Fruit fly (Drosophila melanogaster): ENCODE measurements around the gene CG13255.

The CG13255 gene

DNA sequence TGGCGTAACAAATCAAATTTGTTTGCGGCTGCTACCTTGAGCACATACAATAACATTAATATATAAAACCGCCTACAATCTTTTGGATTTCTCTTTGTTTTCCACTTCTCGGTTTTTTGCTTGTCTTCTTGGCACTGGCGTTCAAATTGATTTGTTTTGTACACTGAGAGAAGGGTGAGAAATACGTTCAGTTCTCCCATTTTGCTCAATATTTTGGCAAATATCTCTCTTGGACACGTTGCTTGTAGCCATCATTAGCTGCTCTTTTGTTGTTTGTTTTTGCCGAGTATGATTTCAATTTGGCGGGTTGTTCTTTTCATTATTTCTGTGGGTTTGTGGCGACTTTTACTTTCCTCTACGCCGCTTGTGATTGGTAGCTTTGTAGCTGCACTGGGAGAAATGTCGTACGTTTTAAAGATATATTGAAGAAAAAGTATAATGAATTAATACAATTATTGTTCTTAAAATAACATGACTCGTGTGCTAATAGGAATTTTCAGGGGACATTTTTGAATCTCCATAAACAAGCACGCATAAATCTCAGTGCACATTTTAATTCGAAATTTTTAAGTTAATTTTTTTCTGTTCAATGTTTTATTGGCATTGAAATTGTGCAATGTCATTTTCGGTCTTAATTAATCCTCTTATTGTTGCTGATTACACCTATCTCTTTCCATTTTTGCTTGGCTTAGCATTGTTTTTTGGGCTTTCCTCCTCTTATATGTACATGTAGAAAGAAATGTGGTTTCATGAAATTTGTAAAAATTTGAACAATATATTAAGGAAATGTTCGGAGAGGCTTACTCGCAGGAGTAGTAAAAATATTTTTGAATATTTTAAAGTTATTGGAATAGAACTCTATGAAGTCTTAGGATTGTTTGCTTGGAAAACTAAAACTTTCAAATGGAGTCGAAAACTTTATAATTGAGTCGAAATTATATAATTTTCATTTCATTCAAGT, 10.1 kb upstream of the CG13255 start (continued):
- no peak for TF ChIP-seq vfl (GFP tag; optimal IDR thresholded peaks at IDR 0.05)
- TF ChIP-seq NC2α (GFP tag; optimal IDR thresholded peaks at IDR 0.05), result no peak
- TF ChIP-seq toy (GFP tag; IDR thresholded peaks at IDR 0.05), result no peak
- no peak for TF ChIP-seq scrt (GFP tag; optimal IDR thresholded peaks at IDR 0.05)
- no peak for TF ChIP-seq HHEX (GFP tag; optimal IDR thresholded peaks at IDR 0.05)
- no peak for TF ChIP-seq tup (GFP tag; optimal IDR thresholded peaks at IDR 0.05)
- no peak for TF ChIP-seq CG4360 (GFP tag; IDR thresholded peaks at IDR 0.05)
- TF ChIP-seq bab2 (GFP tag; optimal IDR thresholded peaks at IDR 0.05), result no peak
- no peak for TF ChIP-seq stwl (tag; optimal IDR thresholded peaks at IDR 0.05)
- no peak for TF ChIP-seq Sry-β (GFP tag; optimal IDR thresholded peaks at IDR 0.05)
- no peak for TF ChIP-seq pan (optimal IDR thresholded peaks at IDR 0.05)
- TF ChIP-seq pan (GFP tag; optimal IDR thresholded peaks at IDR 0.05 in 1 of 2, IDR thresholded peaks at IDR 0.05 in 1 of 2), result peak in 1 of 2 experiments; percentile 61
- TF ChIP-seq CG9876 (GFP tag; optimal IDR thresholded peaks at IDR 0.05), result no peak
- peak; percentile 21 for TF ChIP-seq PHDP (tag; optimal IDR thresholded peaks at IDR 0.05)
- no peak for TF ChIP-seq CG17186 (GFP tag; optimal IDR thresholded peaks at IDR 0.05)
- TF ChIP-seq vnd (GFP tag; IDR thresholded peaks at IDR 0.05; ENCODE audit: partially characterized antibody), result no peak
- no peak for TF ChIP-seq MESR4 (GFP tag; optimal IDR thresholded peaks at IDR 0.05)
- no peak for TF ChIP-seq gsb (GFP tag; IDR thresholded peaks at IDR 0.05)
- no peak for TF ChIP-seq phol (tag; optimal IDR thresholded peaks at IDR 0.05)
- no peak for TF ChIP-seq h (optimal IDR thresholded peaks at IDR 0.05)
- TF ChIP-seq CG13296 (GFP tag; optimal IDR thresholded peaks at IDR 0.05), result no peak
- TF ChIP-seq Stat92E (GFP tag; optimal IDR thresholded peaks at IDR 0.05), result no peak
- TF ChIP-seq Dip3 (GFP tag; optimal IDR thresholded peaks at IDR 0.05), result no peak
- TF ChIP-seq Meics (GFP tag; optimal IDR thresholded peaks at IDR 0.05), result peak; percentile 40
- peak; percentile 46 for TF ChIP-seq CG9727 (GFP tag; optimal IDR thresholded peaks at IDR 0.05)
- no peak for TF ChIP-seq CG11504 (tag; optimal IDR thresholded peaks at IDR 0.05)
- no peak for TF ChIP-seq tna (GFP tag; IDR thresholded peaks at IDR 0.05; ENCODE audit: partially characterized antibody)
- no peak for TF ChIP-seq pum (GFP tag; optimal IDR thresholded peaks at IDR 0.05)
- TF ChIP-seq repo (GFP tag; optimal IDR thresholded peaks at IDR 0.05), result no peak
- TF ChIP-seq chinmo (GFP tag; IDR thresholded peaks at IDR 0.05; ENCODE audit: partially characterized antibody), result no peak
- no peak for TF ChIP-seq Gsc (GFP tag; IDR thresholded peaks at IDR 0.05)
- no peak for TF ChIP-seq Dref (GFP tag; IDR thresholded peaks at IDR 0.05)
- no peak for TF ChIP-seq CG10267 (tag; optimal IDR thresholded peaks at IDR 0.05)
- TF ChIP-seq CG15011 (GFP tag; optimal IDR thresholded peaks at IDR 0.05), result no peak
- TF ChIP-seq kay (GFP tag; optimal IDR thresholded peaks at IDR 0.05), result no peak
- no peak for TF ChIP-seq CG10654 (GFP tag; optimal IDR thresholded peaks at IDR 0.05)
- no peak for TF ChIP-seq insv (GFP tag; optimal IDR thresholded peaks at IDR 0.05)
- no peak for TF ChIP-seq wor (GFP tag; IDR thresholded peaks at IDR 0.05)
- TF ChIP-seq nmo (GFP tag; optimal IDR thresholded peaks at IDR 0.05), result no peak
- no peak for TF ChIP-seq pita (GFP tag; optimal IDR thresholded peaks at IDR 0.05)
- TF ChIP-seq CG9797 (GFP tag; optimal IDR thresholded peaks at IDR 0.05), result no peak
- no peak for TF ChIP-seq CG4282 (GFP tag; optimal IDR thresholded peaks at IDR 0.05)
- TF ChIP-seq CG31441 (GFP tag; IDR thresholded peaks at IDR 0.05), result peak; percentile 11; the same call in 1 of the 2 replicates
- TF ChIP-seq shn (GFP tag; optimal IDR thresholded peaks at IDR 0.05), result no peak
- no peak for TF ChIP-seq CG15601 (tag; optimal IDR thresholded peaks at IDR 0.05)
- peak; percentile 55; the same call in 1 of the 2 replicates for TF ChIP-seq Atf6 (GFP tag; IDR thresholded peaks at IDR 0.05)
- TF ChIP-seq cwo (GFP tag; optimal IDR thresholded peaks at IDR 0.05), result peak; percentile 19
- TF ChIP-seq knrl (GFP tag; IDR thresholded peaks at IDR 0.05; ENCODE audit: partially characterized antibody), result no peak
- no peak for TF ChIP-seq MTF-1 (GFP tag; optimal IDR thresholded peaks at IDR 0.05; ENCODE audit: borderline replicate concordance)

Measured in whole organism, embryonic.